Worm (Caenorhabditis elegans) whole organism, L4 larva: ENCODE data around the gene C39B5.6.

ENCODE experiments used
- F49E8.2 ChIP-seq: sonication (generic microtip); optimal IDR thresholded peaks from 2 replicates; lab custom pipeline; 2016; ENCODE audit warnings: missing compliant biosample characterization, mild to moderate bottlenecking, missing genetic modification characterization, borderline replicate concordance
- Y48G9A.11 ChIP-seq: fragments of 200-800 bp; sonication (Bioruptor generic); IDR thresholded peaks from 2 replicates; pipeline ENCODE4 v1.3.6; 2022; ENCODE audit warnings: missing genetic modification reagents, missing genetic modification characterization, missing compliant biosample characterization
- Y75B8A.6 ChIP-seq: fragments of 200-800 bp; sonication (Bioruptor generic); IDR thresholded peaks from 2 replicates; pipeline ENCODE4 v1.3.6; 2022; ENCODE audit warnings: missing genetic modification reagents, missing genetic modification characterization, missing compliant biosample characterization
- ceh-44 ChIP-seq: fragments of 200-800 bp; sonication (Bioruptor generic); IDR thresholded peaks from 2 replicates; pipeline ENCODE4 v1.3.6; 2022; ENCODE audit warnings: missing genetic modification reagents, missing genetic modification characterization, missing compliant biosample characterization
- ces-1 ChIP-seq: fragments of 150-350 bp; sonication (generic microtip); optimal IDR thresholded peaks from 4 replicates; lab custom pipeline; 2014; ENCODE audit warnings: missing biosample characterization, missing genetic modification reagents, missing genetic modification characterization
- dve-1 ChIP-seq: sonication (generic microtip); optimal IDR thresholded peaks from 2 replicates; lab custom pipeline; 2017; ENCODE audit warnings: antibody characterized with exemption, mild to moderate bottlenecking, missing genetic modification characterization, missing compliant biosample characterization; ENCODE audit not compliant: insufficient read depth
- hlh-11 ChIP-seq: fragments of 200-800 bp; sonication (Bioruptor generic); optimal IDR thresholded peaks from 2 replicates; lab custom pipeline; 2018; ENCODE audit warnings: mild to moderate bottlenecking, missing genetic modification characterization, missing compliant biosample characterization
- mdl-1 ChIP-seq, 2 experiments: fragments of 150-350 bp in 1 of 2; sonication (generic microtip) in 1 of 2; optimal IDR thresholded peaks; 2 replicates each; lab custom pipeline; 2014 to 2017; ENCODE audit warnings: missing biosample characterization in 2 of 2, missing genetic modification characterization in 2 of 2
- mdt-29 ChIP-seq: fragments of 200-800 bp; sonication (Bioruptor generic); IDR thresholded peaks from 2 replicates; pipeline ENCODE4 v1.3.6; 2022; ENCODE audit warnings: missing genetic modification reagents, missing genetic modification characterization, missing compliant biosample characterization
- mep-1 ChIP-seq: fragments of 150-350 bp; sonication (generic microtip); optimal IDR thresholded peaks from 3 replicates; lab custom pipeline; 2014; ENCODE audit warnings: missing biosample characterization, missing genetic modification characterization
- nhr-237 ChIP-seq: sonication (generic microtip); optimal IDR thresholded peaks from 2 replicates; lab custom pipeline; 2017; ENCODE audit warnings: missing biosample characterization, missing genetic modification characterization
- pha-4 ChIP-seq, 2 experiments: fragments of 150-350 bp in 1 of 2; fragments of 200-800 bp in 1 of 2; sonication (Bioruptor generic) in 1 of 2; IDR thresholded peaks in 1 of 2; optimal IDR thresholded peaks in 1 of 2; 2 replicates each; pipeline versions ENCODE4 v1.3.6 to Lab custom; 2014 to 2022; ENCODE audit warnings: missing genetic modification characterization in 2 of 2, missing genetic modification reagents in 2 of 2, missing biosample characterization in 1 of 2, missing compliant biosample characterization in 1 of 2
- pqm-1 ChIP-seq: sonication (generic microtip); optimal IDR thresholded peaks from 2 replicates; lab custom pipeline; 2017; ENCODE audit warnings: missing biosample characterization, missing genetic modification characterization
- unc-62 ChIP-seq, 3 experiments: fragments of 150-350 bp in 1 of 3; sonication (generic microtip); optimal IDR thresholded peaks in 2 of 3; peaks in 1 of 3; 1 replicate in 1 of 3; 2 replicates in 2 of 3; lab custom pipeline; 2014 to 2017; ENCODE audit warnings: missing biosample characterization in 3 of 3, missing genetic modification characterization in 3 of 3, missing genetic modification reagents in 3 of 3, missing genotype in 1 of 3

DNA sequence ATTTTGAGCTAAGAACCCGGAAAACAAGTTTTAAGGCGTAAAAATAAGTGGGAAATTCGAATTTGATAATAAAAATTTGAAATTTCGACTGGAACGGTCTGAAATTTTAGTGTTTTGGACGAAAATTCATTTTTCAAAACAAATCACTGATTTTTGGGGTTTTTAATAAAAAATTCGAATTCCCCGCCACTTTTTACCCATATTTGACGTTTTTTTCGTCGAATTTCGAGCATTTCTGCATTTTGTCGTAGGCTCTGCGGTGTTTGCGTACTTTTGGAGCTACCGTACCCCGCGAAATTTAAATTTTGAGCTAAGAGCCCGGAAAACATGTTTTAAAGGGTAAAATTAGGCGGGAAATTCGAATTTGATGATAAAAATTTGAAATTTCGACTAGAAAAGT lies 47.3 kb upstream of the C39B5.6 start:
- TF ChIP-seq mdt-29 (GFP tag; lab: Robert Waterston, UW): no peak
- no peak for TF ChIP-seq pqm-1 (tag; lab: Kevin White, UChicago)
- no peak for TF ChIP-seq F49E8.2 (tag; lab: Kevin White, UChicago)
- peak; percentile 5 for TF ChIP-seq mep-1
- no peak for TF ChIP-seq dve-1 (tag; lab: Kevin White, UChicago)
- no peak for TF ChIP-seq Y75B8A.6 (GFP tag; lab: Robert Waterston, UW)
- no peak for TF ChIP-seq hlh-11 (tag; lab: Kevin White, UChicago)
- TF ChIP-seq unc-62 (GFP tag; optimal IDR thresholded peaks at IDR 0.05 in 1 of 2; lab: Kevin White, UChicago): no peak
- no peak for TF ChIP-seq unc-62 (tag; optimal IDR thresholded peaks at IDR 0.05; lab: Kevin White, UChicago)
- TF ChIP-seq mdl-1 (tag; optimal IDR thresholded peaks at IDR 0.05; lab: Kevin White, UChicago): no peak
- no peak for TF ChIP-seq ceh-44 (GFP tag; lab: Robert Waterston, UW)
- TF ChIP-seq nhr-237: no peak
- TF ChIP-seq ces-1: no peak
- TF ChIP-seq Y48G9A.11 (GFP tag; lab: Robert Waterston, UW): no peak
- TF ChIP-seq pha-4 (GFP tag; IDR thresholded peaks at IDR 0.05; lab: Robert Waterston, UW): no peak
- no peak for TF ChIP-seq pha-4 (tag; optimal IDR thresholded peaks at IDR 0.05; lab: Kevin White, UChicago)
